Worm (Caenorhabditis elegans) whole organism, L1 larva: ENCODE measurements around the gene lat-2.

Source experiments
- Y116A8C.19 ChIP-seq: sonication (generic microtip); optimal IDR thresholded peaks from 2 replicates; lab custom pipeline; 2016; ENCODE audit warnings: missing compliant biosample characterization, missing genetic modification characterization, borderline replicate concordance
- aha-1 ChIP-seq: fragments of 150-350 bp; optimal IDR thresholded peaks from 2 replicates; lab custom pipeline; 2014; ENCODE audit warnings: missing biosample characterization, missing genetic modification characterization
- ama-1 ChIP-seq: fragments of 150-350 bp; optimal IDR thresholded peaks from 2 replicates; lab custom pipeline; 2014
- ceh-63 ChIP-seq: fragments of 200-800 bp; sonication (Bioruptor generic); optimal IDR thresholded peaks from 2 replicates; lab custom pipeline; 2018; ENCODE audit warnings: mild to moderate bottlenecking, missing genetic modification characterization, missing compliant biosample characterization
- ceh-90 ChIP-seq: sonication (generic microtip); optimal IDR thresholded peaks from 2 replicates; lab custom pipeline; 2016; ENCODE audit warnings: missing genetic modification characterization, missing compliant biosample characterization
- efl-1 ChIP-seq, 4 experiments: fragments of 150-350 bp; optimal IDR thresholded peaks in 3 of 4; peaks in 1 of 4; 1 replicate in 1 of 4; 2 replicates in 3 of 4; lab custom pipeline; 2014; ENCODE audit warnings: missing biosample characterization in 2 of 4, missing genetic modification characterization in 2 of 4, missing genetic modification reagents in 2 of 4
- efl-3 ChIP-seq: fragments of 200-800 bp; sonication (Bioruptor generic); optimal IDR thresholded peaks from 2 replicates; lab custom pipeline; 2018; ENCODE audit warnings: mild to moderate bottlenecking, missing genetic modification characterization, missing compliant biosample characterization
- egl-27 ChIP-seq, 2 experiments: fragments of 150-350 bp in 1 of 2; sonication (generic microtip); optimal IDR thresholded peaks; 3 replicates each; lab custom pipeline; 2017 to 2018; ENCODE audit warnings: missing biosample characterization in 2 of 2, missing genetic modification characterization in 2 of 2, missing genetic modification reagents in 2 of 2
- elt-3 ChIP-seq, 6 experiments: fragments of 150-350 bp in 1 of 6; sonication (generic microtip); optimal IDR thresholded peaks; 2 replicates each; lab custom pipeline; 2017 to 2018; ENCODE audit warnings: missing biosample characterization in 6 of 6, missing genetic modification characterization in 6 of 6, inconsistent platforms in 1 of 6
- fkh-10 ChIP-seq: sonication (generic microtip); optimal IDR thresholded peaks from 2 replicates; lab custom pipeline; 2017; ENCODE audit warnings: missing biosample characterization, missing genetic modification reagents, missing genetic modification characterization
- grh-1 ChIP-seq: fragments of 200-800 bp; sonication (Bioruptor generic); IDR thresholded peaks from 2 replicates; pipeline ENCODE4 v1.3.6; 2022; ENCODE audit warnings: missing genetic modification reagents, missing genetic modification characterization, missing compliant biosample characterization
- hpl-2 ChIP-seq: fragments of 150-350 bp; optimal IDR thresholded peaks from 2 replicates; lab custom pipeline; 2014; ENCODE audit warnings: missing biosample characterization, missing genetic modification reagents, missing genetic modification characterization
- isw-1 ChIP-seq: fragments of 200-800 bp; sonication (Bioruptor generic); IDR thresholded peaks from 2 replicates; pipeline ENCODE4 v1.3.6; 2022; ENCODE audit warnings: missing genetic modification characterization, missing compliant biosample characterization
- jun-1 ChIP-seq: fragments of 150-350 bp; optimal IDR thresholded peaks from 2 replicates; lab custom pipeline; 2014; ENCODE audit warnings: missing biosample characterization, missing genetic modification reagents, missing genetic modification characterization
- lin-13 ChIP-seq: fragments of 150-350 bp; optimal IDR thresholded peaks from 2 replicates; lab custom pipeline; 2014; ENCODE audit warnings: missing biosample characterization, missing genetic modification reagents, missing genetic modification characterization
- lin-14 ChIP-seq: fragments of 200-800 bp; sonication (Bioruptor generic); optimal IDR thresholded peaks from 2 replicates; lab custom pipeline; 2018; ENCODE audit warnings: mild to moderate bottlenecking, missing genetic modification characterization, moderate library complexity, missing compliant biosample characterization
- lin-35 ChIP-seq, 2 experiments: fragments of 150-350 bp; optimal IDR thresholded peaks; 2 replicates each; lab custom pipeline; 2014; ENCODE audit warnings: missing biosample characterization in 2 of 2, missing genetic modification characterization in 2 of 2, missing genetic modification reagents in 2 of 2
- lin-39 ChIP-seq: fragments of 150-350 bp; optimal IDR thresholded peaks from 2 replicates; lab custom pipeline; 2014; ENCODE audit warnings: missing biosample characterization, missing genetic modification reagents, missing genetic modification characterization
- nhr-12 ChIP-seq: sonication (generic microtip); optimal IDR thresholded peaks from 2 replicates; lab custom pipeline; 2017; ENCODE audit warnings: missing biosample characterization, missing genetic modification characterization
- nhr-20 ChIP-seq: sonication (generic microtip); optimal IDR thresholded peaks from 2 replicates; lab custom pipeline; 2016; ENCODE audit warnings: mild to moderate bottlenecking, missing genetic modification characterization, missing compliant biosample characterization
- nhr-237 ChIP-seq: fragments of 150-350 bp; optimal IDR thresholded peaks from 2 replicates; lab custom pipeline; 2014; ENCODE audit warnings: missing biosample characterization, missing genetic modification characterization
- nhr-71 ChIP-seq: sonication (generic microtip); optimal IDR thresholded peaks from 2 replicates; lab custom pipeline; 2016; ENCODE audit warnings: mild to moderate bottlenecking, missing genetic modification characterization, moderate library complexity, missing compliant biosample characterization
- nhr-77 ChIP-seq: fragments of 150-350 bp; optimal IDR thresholded peaks from 2 replicates; lab custom pipeline; 2014; ENCODE audit warnings: missing biosample characterization, missing genetic modification characterization
- nhr-84 ChIP-seq: sonication (generic microtip); optimal IDR thresholded peaks from 2 replicates; lab custom pipeline; 2017; ENCODE audit warnings: missing biosample characterization, missing genetic modification characterization
- nhr-85 ChIP-seq: sonication (generic microtip); peaks from one replicate; lab custom pipeline; 2016; ENCODE audit warnings: missing genetic modification characterization, inconsistent platforms, missing compliant biosample characterization
- nhr-90 ChIP-seq: sonication (generic microtip); optimal IDR thresholded peaks from 2 replicates; lab custom pipeline; 2016; ENCODE audit warnings: mild to moderate bottlenecking, missing genetic modification characterization, missing compliant biosample characterization; ENCODE audit not compliant: poor library complexity
- snu-23 ChIP-seq: sonication (generic microtip); optimal IDR thresholded peaks from 2 replicates; lab custom pipeline; 2016; ENCODE audit warnings: missing genetic modification characterization, missing compliant biosample characterization
- sup-37 ChIP-seq: fragments of 200-800 bp; sonication (Bioruptor generic); optimal IDR thresholded peaks from 2 replicates; lab custom pipeline; 2018; ENCODE audit warnings: mild to moderate bottlenecking, missing genetic modification characterization, missing compliant biosample characterization
- tbx-2 ChIP-seq: sonication (generic microtip); optimal IDR thresholded peaks from 2 replicates; lab custom pipeline; 2016; ENCODE audit warnings: missing genetic modification characterization, missing compliant biosample characterization
- tlp-1 ChIP-seq: fragments of 150-350 bp; optimal IDR thresholded peaks from 2 replicates; lab custom pipeline; 2014; ENCODE audit warnings: missing biosample characterization, missing genetic modification characterization
- unc-86 ChIP-seq: sonication (generic microtip); optimal IDR thresholded peaks from 2 replicates; lab custom pipeline; 2016; ENCODE audit warnings: missing genetic modification characterization, missing compliant biosample characterization
- xbp-1 ChIP-seq: sonication (generic microtip); optimal IDR thresholded peaks from 2 replicates; lab custom pipeline; 2016; ENCODE audit warnings: missing genetic modification characterization, missing compliant biosample characterization
- ztf-11 ChIP-seq, 2 experiments: sonication (generic microtip); optimal IDR thresholded peaks; 2 replicates each; lab custom pipeline; 2016 to 2017; ENCODE audit warnings: missing genetic modification characterization in 2 of 2, missing biosample characterization in 1 of 2, missing compliant biosample characterization in 1 of 2

The lat-2 gene

ce11 chrII:4341484-4341883 is 17.4 kb upstream of the lat-2 start:
- TF ChIP-seq aha-1 (tag; lab: Kevin White, UChicago) (no peak), Y116A8C.19 (no peak), ztf-11 (tag; optimal IDR thresholded peaks at IDR 0.05; lab: Kevin White, UChicago) (no peak), nhr-90 (tag; lab: Kevin White, UChicago) (no peak), nhr-71 (no peak), lin-39 (tag; lab: Kevin White, UChicago) (no peak)

ce11 chrII:4344317-4344716 is 14.5 kb upstream of the lat-2 start:
- TF ChIP-seq lin-13 (GFP tag; lab: Kevin White, UChicago) = no peak
- no peak for TF ChIP-seq isw-1 (GFP tag; lab: Robert Waterston, UW)
- TF ChIP-seq sup-37 (GFP tag; lab: Kevin White, UChicago) = no peak

- TF ChIP-seq nhr-12 (tag; lab: Kevin White, UChicago) = no peak
- no peak for TF ChIP-seq fkh-10
- no peak for TF ChIP-seq egl-27 (tag; optimal IDR thresholded peaks at IDR 0.05; lab: Kevin White, UChicago)
- no peak for TF ChIP-seq tlp-1 (tag; lab: Kevin White, UChicago)
- TF ChIP-seq snu-23 (GFP tag; lab: Kevin White, UChicago) = no peak
- no peak for TF ChIP-seq elt-3 (tag; optimal IDR thresholded peaks at IDR 0.05; lab: Kevin White, UChicago)
- no peak for TF ChIP-seq tbx-2
- TF ChIP-seq nhr-84 (tag; lab: Kevin White, UChicago) = no peak
- TF ChIP-seq ztf-11 (tag; optimal IDR thresholded peaks at IDR 0.05; lab: Kevin White, UChicago) = no peak
- TF ChIP-seq ama-1 (lab: Kevin White, UChicago) = no peak
- TF ChIP-seq unc-86 (tag; lab: Kevin White, UChicago) = no peak
- no peak for TF ChIP-seq ceh-90 (tag; lab: Kevin White, UChicago)
These were observed 8.0 kb upstream of the lat-2 start, which contains the start of gene H20J04.9 for ce11 chrII:4350888-4351287. H20J04.9 (plus strand) TSS chrII:4351188.

- TF ChIP-seq nhr-20 (tag; lab: Kevin White, UChicago) (no peak), ceh-63 (GFP tag; lab: Kevin White, UChicago) (no peak), hpl-2 (GFP tag; lab: Kevin White, UChicago) (no peak), efl-3 (GFP tag; lab: Kevin White, UChicago) (no peak), lin-35 (GFP tag; optimal IDR thresholded peaks at IDR 0.05; lab: Kevin White, UChicago) (no peak), Y116A8C.19 (no peak)
These were observed 3.6 kb upstream of the lat-2 start, which contains the start of the genes H20J04.7 and H20J04.1 for ce11 chrII:4355217-4355616. H20J04.7 (minus strand) TSS chrII:4355317. H20J04.1 (plus strand) TSS chrII:4355613.

ce11 chrII:4359219-4359618 is 354 bp downstream of the lat-2 start:
- TF ChIP-seq efl-1 (optimal IDR thresholded peaks at IDR 0.05; lab: Kevin White, UChicago) (no peak), efl-1 (GFP tag; optimal IDR thresholded peaks at IDR 0.05 in 1 of 2; lab: Kevin White, UChicago) (peak in 1 of 2 experiments; percentile 4), nhr-77 (no peak)

ce11 chrII:4362088-4362487 is 3.2 kb downstream of the lat-2 start:
- TF ChIP-seq grh-1 (GFP tag; lab: Robert Waterston, UW) (peak; percentile 96), lin-14 (peak; percentile 48), nhr-237 (tag; lab: Kevin White, UChicago) (no peak), nhr-20 (tag; lab: Kevin White, UChicago) (peak; percentile 1), nhr-85 (peak; percentile 63), efl-1 (optimal IDR thresholded peaks at IDR 0.05; lab: Kevin White, UChicago) (no peak), efl-1 (GFP tag; optimal IDR thresholded peaks at IDR 0.05 in 1 of 2; lab: Kevin White, UChicago) (peak in 1 of 2 experiments; percentile 87), jun-1 (peak; percentile 4), xbp-1 (tag; lab: Kevin White, UChicago) (no peak)
